Worm (Caenorhabditis elegans) whole organism, L3 larva: ENCODE data around the gene T05B4.9.
A peak's percentile ranks its signal among the peaks of the same experiment; 100 is the strongest.

ENCODE experiments used
- ZK546.5 ChIP-seq: sonication (generic microtip); optimal IDR thresholded peaks from 2 replicates; lab custom pipeline; 2017; ENCODE audit warnings: missing biosample characterization, missing genetic modification characterization
- aly-2 ChIP-seq: fragments of 150-350 bp; optimal IDR thresholded peaks from 2 replicates; lab custom pipeline; 2014; ENCODE audit warnings: missing biosample characterization, missing genetic modification characterization
- ama-1 ChIP-seq: fragments of 150-350 bp; optimal IDR thresholded peaks from 2 replicates; lab custom pipeline; 2018
- ceh-16 ChIP-seq: sonication (generic microtip); optimal IDR thresholded peaks from 2 replicates; lab custom pipeline; 2017; ENCODE audit warnings: missing biosample characterization, missing genetic modification characterization
- ceh-28 ChIP-seq: fragments of 150-350 bp; optimal IDR thresholded peaks from 2 replicates; lab custom pipeline; 2014; ENCODE audit warnings: missing biosample characterization, missing genetic modification reagents, missing genetic modification characterization
- ceh-82 ChIP-seq: fragments of 150-350 bp; optimal IDR thresholded peaks from 2 replicates; lab custom pipeline; 2014; ENCODE audit warnings: missing biosample characterization, missing genetic modification characterization
- ceh-9 ChIP-seq: sonication (generic microtip); optimal IDR thresholded peaks from 2 replicates; lab custom pipeline; 2018; ENCODE audit warnings: missing biosample characterization, missing genetic modification characterization
- egl-27 ChIP-seq: sonication (generic microtip); optimal IDR thresholded peaks from 4 replicates; lab custom pipeline; 2017; ENCODE audit warnings: missing biosample characterization, missing genetic modification reagents, missing genetic modification characterization
- egl-5 ChIP-seq: fragments of 150-350 bp; optimal IDR thresholded peaks from 2 replicates; lab custom pipeline; 2017; ENCODE audit warnings: missing biosample characterization, missing genetic modification reagents, missing genetic modification characterization, inconsistent platforms
- elt-1 ChIP-seq: fragments of 150-350 bp; optimal IDR thresholded peaks from 2 replicates; lab custom pipeline; 2014; ENCODE audit warnings: missing biosample characterization, missing genetic modification characterization
- elt-2 ChIP-seq: sonication (generic microtip); optimal IDR thresholded peaks from 2 replicates; lab custom pipeline; 2016; ENCODE audit warnings: missing genetic modification reagents, mild to moderate bottlenecking, missing genetic modification characterization, missing compliant biosample characterization
- elt-3 ChIP-seq, 3 experiments: fragments of 150-350 bp in 1 of 3; sonication (generic microtip) in 2 of 3; optimal IDR thresholded peaks; 2 replicates in 2 of 3; 4 replicates in 1 of 3; lab custom pipeline; 2014 to 2017; ENCODE audit warnings: missing biosample characterization in 3 of 3, missing genetic modification characterization in 3 of 3
- eor-1 ChIP-seq, 2 experiments: fragments of 150-350 bp; optimal IDR thresholded peaks; 2 replicates each; lab custom pipeline; 2014 to 2018; ENCODE audit warnings: missing biosample characterization in 2 of 2, missing genetic modification characterization in 2 of 2
- fkh-10 ChIP-seq: sonication (generic microtip); optimal IDR thresholded peaks from 2 replicates; lab custom pipeline; 2017; ENCODE audit warnings: missing biosample characterization, missing genetic modification reagents, missing genetic modification characterization
- hmg-11 ChIP-seq: sonication (generic microtip); optimal IDR thresholded peaks from 2 replicates; lab custom pipeline; 2016; ENCODE audit warnings: missing genetic modification characterization, missing compliant biosample characterization
- jun-1 ChIP-seq: fragments of 150-350 bp; optimal IDR thresholded peaks from 2 replicates; lab custom pipeline; 2014; ENCODE audit warnings: missing biosample characterization, missing genetic modification reagents, missing genetic modification characterization
- lin-15B ChIP-seq: fragments of 150-350 bp; optimal IDR thresholded peaks from 2 replicates; lab custom pipeline; 2014; ENCODE audit warnings: missing biosample characterization, missing genetic modification characterization
- lin-39 ChIP-seq: fragments of 150-350 bp; optimal IDR thresholded peaks from 2 replicates; lab custom pipeline; 2018; ENCODE audit warnings: missing biosample characterization, missing genetic modification reagents, missing genetic modification characterization
- mdl-1 ChIP-seq: fragments of 150-350 bp; optimal IDR thresholded peaks from 2 replicates; lab custom pipeline; 2014; ENCODE audit warnings: missing biosample characterization, missing genetic modification characterization
- nfya-1 ChIP-seq: sonication (generic microtip); optimal IDR thresholded peaks from 2 replicates; lab custom pipeline; 2017; ENCODE audit warnings: missing genetic modification characterization, mild to moderate bottlenecking, missing compliant biosample characterization, antibody characterized with exemption, moderate library complexity; ENCODE audit not compliant: insufficient read depth
- nhr-11 ChIP-seq: fragments of 150-350 bp; optimal IDR thresholded peaks from 2 replicates; lab custom pipeline; 2014; ENCODE audit warnings: missing biosample characterization, missing genetic modification characterization
- nhr-67 ChIP-seq: fragments of 150-350 bp; optimal IDR thresholded peaks from 2 replicates; lab custom pipeline; 2014; ENCODE audit warnings: missing biosample characterization, missing genetic modification characterization
- nhr-76 ChIP-seq: fragments of 150-350 bp; sonication (generic microtip); optimal IDR thresholded peaks from 5 replicates; lab custom pipeline; 2014; ENCODE audit warnings: missing biosample characterization, missing genetic modification characterization
- nhr-77 ChIP-seq: fragments of 150-350 bp; optimal IDR thresholded peaks from 2 replicates; lab custom pipeline; 2014; ENCODE audit warnings: missing biosample characterization, missing genetic modification characterization
- pha-4 ChIP-seq: fragments of 150-350 bp; optimal IDR thresholded peaks from 2 replicates; lab custom pipeline; 2014; ENCODE audit warnings: missing biosample characterization, missing genetic modification reagents, missing genetic modification characterization
- pqm-1 ChIP-seq: fragments of 150-350 bp; optimal IDR thresholded peaks from 2 replicates; lab custom pipeline; 2017; ENCODE audit warnings: missing biosample characterization, missing genetic modification characterization, inconsistent platforms
- skn-1 ChIP-seq: fragments of 150-350 bp; optimal IDR thresholded peaks from 2 replicates; lab custom pipeline; 2014; ENCODE audit warnings: missing biosample characterization, missing genetic modification characterization
- snpc-4 ChIP-seq: fragments of 150-350 bp; optimal IDR thresholded peaks from 2 replicates; lab custom pipeline; 2014; ENCODE audit warnings: missing biosample characterization, missing genetic modification characterization
- ztf-11 ChIP-seq: fragments of 150-350 bp; optimal IDR thresholded peaks from 2 replicates; lab custom pipeline; 2014; ENCODE audit warnings: missing biosample characterization, missing genetic modification characterization
- ztf-4 ChIP-seq: fragments of 150-350 bp; optimal IDR thresholded peaks from 2 replicates; lab custom pipeline; 2014; ENCODE audit warnings: missing biosample characterization, missing genetic modification characterization

T05B4.9 gene

DNA sequence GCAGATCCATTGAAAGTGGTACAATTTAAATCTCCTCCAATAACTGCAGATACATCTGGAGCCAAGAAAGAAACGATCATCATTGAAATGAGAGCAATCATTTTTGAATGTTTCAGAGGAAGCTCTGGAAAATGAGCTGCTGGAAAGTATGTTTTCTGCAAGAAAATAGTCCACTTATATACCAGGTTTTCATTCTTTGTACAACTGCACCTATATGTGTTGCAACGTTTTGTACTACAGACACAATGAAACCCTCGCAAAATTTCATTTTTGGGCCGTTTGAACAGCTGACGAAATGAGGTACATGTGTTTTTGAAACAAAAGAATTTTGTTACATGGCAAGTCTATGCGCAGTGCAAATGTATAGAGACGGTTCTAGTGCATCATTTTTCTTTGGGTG lies at the start of gene T05B4.9:
Gene T05B4.9 (minus strand): TSS at position 101 of the 400 bp plus-strand sequence.
- TF ChIP-seq ceh-82 (tag; lab: Kevin White, UChicago) (no peak), ZK546.5 (tag; lab: Kevin White, UChicago) (no peak)

ce11 chrV:4164504-4164959 lies 46.3 kb upstream of the T05B4.9 start, which contains the start of gene Y45G5AM.3:
Y45G5AM.3 (plus strand) TSS chrV:4164554.
- no peak for TF ChIP-seq egl-27 (tag; lab: Kevin White, UChicago)
- TF ChIP-seq ceh-9 (tag; lab: Kevin White, UChicago) = no peak
- no peak for TF ChIP-seq lin-39 (tag; lab: Kevin White, UChicago)
- no peak for TF ChIP-seq ceh-82 (tag; lab: Kevin White, UChicago)
- TF ChIP-seq nhr-76 (tag; lab: Kevin White, UChicago) = no peak
- TF ChIP-seq fkh-10 (GFP tag; lab: Kevin White, UChicago) = no peak
- no peak for TF ChIP-seq skn-1 (tag; lab: Kevin White, UChicago)
- TF ChIP-seq nhr-11 = no peak
- TF ChIP-seq pqm-1 = peak; percentile 32
- no peak for TF ChIP-seq eor-1 (tag; optimal IDR thresholded peaks at IDR 0.05; lab: Kevin White, UChicago)
- TF ChIP-seq nfya-1 (tag; lab: Kevin White, UChicago) = peak; percentile 4
- TF ChIP-seq pha-4 = no peak
- TF ChIP-seq hmg-11 (tag; lab: Kevin White, UChicago) = peak; percentile 13
- TF ChIP-seq ZK546.5 (tag; lab: Kevin White, UChicago) = no peak
- TF ChIP-seq ztf-11 (tag; lab: Kevin White, UChicago) = no peak
- no peak for TF ChIP-seq jun-1 (tag; lab: Kevin White, UChicago)
- TF ChIP-seq lin-15B (tag; lab: Kevin White, UChicago) = no peak
- TF ChIP-seq aly-2 (tag; lab: Kevin White, UChicago) = no peak
- TF ChIP-seq ceh-16 = no peak
- no peak for TF ChIP-seq ceh-28 (tag; lab: Kevin White, UChicago)

- TF ChIP-seq ama-1 (lab: Kevin White, UChicago) = no peak
- TF ChIP-seq pqm-1 = no peak
- TF ChIP-seq hmg-11 (tag; lab: Kevin White, UChicago) = no peak
- TF ChIP-seq nhr-67 = no peak
- no peak for TF ChIP-seq elt-1
- TF ChIP-seq egl-5 = no peak
- TF ChIP-seq nhr-11 = no peak
- no peak for TF ChIP-seq pha-4
- no peak for TF ChIP-seq fkh-10 (GFP tag; lab: Kevin White, UChicago)
- no peak for TF ChIP-seq ZK546.5 (tag; lab: Kevin White, UChicago)
- no peak for TF ChIP-seq elt-3 (tag; optimal IDR thresholded peaks at IDR 0.05; lab: Kevin White, UChicago)
- TF ChIP-seq ceh-28 (tag; lab: Kevin White, UChicago) = no peak
- TF ChIP-seq jun-1 (tag; lab: Kevin White, UChicago) = no peak
- no peak for TF ChIP-seq ztf-4 (tag; lab: Kevin White, UChicago)
- TF ChIP-seq skn-1 (tag; lab: Kevin White, UChicago) = no peak
- no peak for TF ChIP-seq ztf-11 (tag; lab: Kevin White, UChicago)
- TF ChIP-seq snpc-4 = no peak
- no peak for TF ChIP-seq elt-2 (tag; lab: Kevin White, UChicago)
Measured at ce11 chrV:4162922-4163321, 44.7 kb upstream of the T05B4.9 start, which contains the start of gene Y45G5AM.4. Y45G5AM.4 (plus strand) TSS chrV:4163222.

DNA sequence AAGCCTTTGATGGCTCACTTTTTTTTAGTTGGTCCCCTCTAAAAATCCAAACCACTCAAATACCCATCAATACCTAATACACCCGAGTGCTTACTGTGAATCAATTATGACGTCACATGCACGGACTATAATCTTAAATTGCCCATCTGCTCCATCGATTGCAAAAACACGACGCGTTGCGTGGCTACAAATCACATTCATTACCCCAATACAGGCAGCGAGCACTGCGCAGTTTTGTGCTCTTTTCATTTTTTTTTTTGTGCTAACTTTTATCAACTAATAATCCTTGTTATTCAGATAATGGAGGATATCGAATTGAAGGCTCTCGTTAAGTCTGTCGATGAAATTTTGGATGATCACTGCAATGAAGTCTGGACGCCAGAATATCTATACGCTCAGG lies 41.9 kb upstream of the T05B4.9 start, which contains the start of gene Y45G5AM.5:
Gene Y45G5AM.5 (plus strand): TSS at position 301 of the 400 bp plus-strand sequence.
- TF ChIP-seq nhr-77 (tag; lab: Kevin White, UChicago) (no peak), nhr-67 (no peak), mdl-1 (tag; lab: Kevin White, UChicago) (no peak), elt-2 (tag; lab: Kevin White, UChicago) (no peak), nhr-76 (tag; lab: Kevin White, UChicago) (no peak), jun-1 (tag; lab: Kevin White, UChicago) (no peak), snpc-4 (no peak), skn-1 (tag; lab: Kevin White, UChicago) (no peak), elt-3 (tag; optimal IDR thresholded peaks at IDR 0.05; lab: Kevin White, UChicago) (no peak), ztf-4 (tag; lab: Kevin White, UChicago) (no peak), egl-27 (tag; lab: Kevin White, UChicago) (no peak), pha-4 (no peak)

DNA sequence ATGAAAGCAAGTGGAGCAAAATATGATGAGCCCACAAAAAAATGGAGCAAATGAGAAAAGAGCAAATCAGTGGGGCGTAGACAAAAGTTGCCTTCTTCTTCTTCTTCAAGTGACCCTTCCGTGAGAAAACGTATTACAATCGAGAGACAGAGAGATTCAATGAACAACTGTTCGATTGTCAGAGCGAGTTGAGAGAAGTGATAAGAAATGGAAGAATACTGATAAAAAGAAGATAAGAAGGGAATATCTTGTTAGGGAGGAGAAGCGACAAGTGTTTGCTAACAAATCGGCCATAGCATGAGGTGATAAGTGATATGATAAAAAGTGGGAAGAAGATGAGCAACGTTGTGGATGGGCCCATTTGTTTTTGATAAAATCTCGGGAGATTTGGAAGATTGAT lies 39.1 kb upstream of the T05B4.9 start:
- TF ChIP-seq elt-2 (tag; lab: Kevin White, UChicago) (peak; percentile 16), nfya-1 (tag; lab: Kevin White, UChicago) (peak; percentile 12), hmg-11 (tag; lab: Kevin White, UChicago) (no peak), elt-3 (tag; optimal IDR thresholded peaks at IDR 0.05; lab: Kevin White, UChicago) (no peak)
